Fruit fly (Drosophila melanogaster): Measurements from ENCODE around the gene Tom.

- TF ChIP-seq CG8478 (optimal IDR thresholded peaks at IDR 0.05) (no peak), psq (optimal IDR thresholded peaks at IDR 0.05) (no peak), usp (GFP tag; optimal IDR thresholded peaks at IDR 0.05) (no peak)
Observed at dm6 chr3L:14982675-14983084, 13.5 kb downstream of the Tom start, which contains the start of gene CG5114.

All from whole organism.